Fruit fly (Drosophila melanogaster): ENCODE measurements around the gene cup.
A peak's percentile ranks its signal among the peaks of the same experiment; 100 is the strongest.

DNA sequence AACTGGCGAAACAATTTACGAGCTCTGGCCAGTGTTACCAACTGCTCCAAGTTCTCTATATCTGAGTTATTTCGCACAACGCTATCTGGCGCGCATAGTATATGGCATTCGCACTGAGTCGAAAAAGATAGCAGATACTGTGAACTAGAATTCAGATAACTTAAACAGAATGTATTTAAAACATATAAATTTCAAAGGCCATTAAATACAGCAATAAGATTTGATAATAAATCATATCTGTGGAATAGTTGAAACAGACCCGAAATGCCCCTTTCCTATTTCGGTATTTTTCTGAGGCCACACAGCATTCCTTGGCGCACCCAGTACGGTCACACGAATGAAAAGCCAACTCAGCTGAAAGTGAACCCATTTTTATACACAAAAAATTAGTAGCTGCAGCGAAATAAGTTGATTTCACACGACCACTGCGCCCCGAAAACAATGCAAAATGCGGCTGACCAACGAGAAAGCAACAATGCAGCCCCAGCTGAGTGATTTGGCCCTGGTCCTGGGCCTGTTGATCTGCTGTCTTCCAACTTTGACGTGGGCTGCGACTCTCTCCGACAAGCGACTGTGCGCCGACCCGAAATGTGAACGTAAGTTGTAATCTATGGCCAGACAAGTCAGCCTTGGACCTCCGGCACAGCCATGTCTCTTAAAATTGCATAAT, 14.2 kb upstream of the cup start, which contains the start of the genes CG31635 and Tango1:
- TF ChIP-seq Mnt (GFP tag; optimal IDR thresholded peaks at IDR 0.05) (no peak), CG1620 (GFP tag; optimal IDR thresholded peaks at IDR 0.05) (peak; percentile 8), toe (GFP tag; optimal IDR thresholded peaks at IDR 0.05) (no peak), Hr96 (GFP tag; optimal IDR thresholded peaks at IDR 0.05) (no peak), Crg-1 (GFP tag; optimal IDR thresholded peaks at IDR 0.05) (no peak), kay (GFP tag; ENCODE audit: borderline replicate concordance) (no peak), ovo (GFP tag; optimal IDR thresholded peaks at IDR 0.05) (no peak), CG7101 (tag; optimal IDR thresholded peaks at IDR 0.05) (peak; percentile 32), CG5204 (GFP tag; optimal IDR thresholded peaks at IDR 0.05) (no peak), CG12768 (GFP tag; optimal IDR thresholded peaks at IDR 0.05) (no peak)

Data from whole organism, adult.